Fruit fly (Drosophila melanogaster) whole organism, embryonic: ENCODE data around the gene east.
A peak's percentile ranks its signal among the peaks of the same experiment; 100 is the strongest.

ENCODE experiments used
- Abd-B ChIP-seq: fragments of 200-800 bp; sonication (Bioruptor generic); optimal IDR thresholded peaks from 2 replicates; lab custom pipeline; 2018; ENCODE audit warnings: missing biosample characterization, mild to moderate bottlenecking, missing genetic modification characterization, moderate library complexity
- Asciz ChIP-seq: fragments of 200-800 bp; sonication (Bioruptor generic); optimal IDR thresholded peaks from 2 replicates; lab custom pipeline; 2017; ENCODE audit warnings: missing biosample characterization, mild to moderate bottlenecking, missing genetic modification characterization, missing genetic modification reagents
- CG12219 ChIP-seq: fragments of 200-800 bp; sonication (Bioruptor generic); optimal IDR thresholded peaks from 3 replicates; lab custom pipeline; 2018; ENCODE audit warnings: missing biosample characterization, mild to moderate bottlenecking, missing genetic modification characterization
- CG13287 ChIP-seq: fragments of 200-800 bp; sonication (Bioruptor generic); IDR thresholded peaks from 2 replicates; pipeline ENCODE4 v1.3.6; 2022; ENCODE audit warnings: missing biosample characterization, missing genetic modification characterization; ENCODE audit not compliant: partially characterized antibody
- CG15514 ChIP-seq: fragments of 200-800 bp; sonication (Bioruptor generic); optimal IDR thresholded peaks from 3 replicates; lab custom pipeline; 2017; ENCODE audit warnings: missing biosample characterization, missing genetic modification characterization, mild to moderate bottlenecking, moderate library complexity, missing genetic modification reagents
- CG17359 ChIP-seq: fragments of 200-800 bp; sonication (Bioruptor generic); optimal IDR thresholded peaks from 3 replicates; lab custom pipeline; 2018; ENCODE audit warnings: missing biosample characterization, mild to moderate bottlenecking, missing genetic modification characterization, moderate library complexity
- CG18619 ChIP-seq: fragments of 200-800 bp; sonication (Bioruptor generic); optimal IDR thresholded peaks from 3 replicates; lab custom pipeline; 2017; ENCODE audit warnings: missing biosample characterization, mild to moderate bottlenecking, missing genetic modification characterization
- CG2120 ChIP-seq: fragments of 200-800 bp; sonication (Bioruptor generic); optimal IDR thresholded peaks from 3 replicates; lab custom pipeline; 2016; ENCODE audit warnings: missing biosample characterization, missing genetic modification characterization
- CG30403 ChIP-seq: fragments of 200-800 bp; sonication (Bioruptor generic); optimal IDR thresholded peaks from 3 replicates; lab custom pipeline; 2016; ENCODE audit warnings: missing biosample characterization, missing genetic modification characterization
- CG3726 ChIP-seq: fragments of 200-800 bp; sonication (Bioruptor generic); IDR thresholded peaks from 3 replicates; pipeline ENCODE4, ENCODE4 v1.3.6; 2022; ENCODE audit warnings: missing biosample characterization, missing genetic modification characterization
- CG43689 ChIP-seq: fragments of 200-800 bp; sonication (Bioruptor generic); IDR thresholded peaks from 2 replicates; pipeline ENCODE4 v1.3.6; 2022; ENCODE audit warnings: missing biosample characterization, missing genetic modification characterization
- CG4617 ChIP-seq: fragments of 200-800 bp; sonication (Bioruptor generic); optimal IDR thresholded peaks from 3 replicates; lab custom pipeline; 2016; ENCODE audit warnings: missing biosample characterization, missing genetic modification characterization, borderline replicate concordance
- CG4707 ChIP-seq: fragments of 200-800 bp; sonication (Bioruptor generic); optimal IDR thresholded peaks from 2 replicates; lab custom pipeline; 2018; ENCODE audit warnings: missing biosample characterization, mild to moderate bottlenecking, missing genetic modification characterization, moderate library complexity
- CG5180 ChIP-seq: fragments of 200-800 bp; sonication (Bioruptor generic); optimal IDR thresholded peaks from 3 replicates; lab custom pipeline; 2017; ENCODE audit warnings: missing biosample characterization, missing genetic modification characterization, mild to moderate bottlenecking, moderate library complexity, missing genetic modification reagents
- CG7786 ChIP-seq: fragments of 200-800 bp; sonication (Bioruptor generic); optimal IDR thresholded peaks from 2 replicates; lab custom pipeline; 2016; ENCODE audit warnings: missing biosample characterization, missing genetic modification characterization
- CG8281 ChIP-seq: fragments of 200-800 bp; sonication (Bioruptor generic); optimal IDR thresholded peaks from 2 replicates; lab custom pipeline; 2018; ENCODE audit warnings: missing biosample characterization, mild to moderate bottlenecking, missing genetic modification characterization, moderate library complexity
- CG8359 ChIP-seq: fragments of 200-800 bp; sonication (Bioruptor generic); optimal IDR thresholded peaks from 2 replicates; lab custom pipeline; 2017; ENCODE audit warnings: missing biosample characterization, mild to moderate bottlenecking, missing genetic modification characterization, borderline replicate concordance
- CG9797 ChIP-seq: fragments of 200-800 bp; sonication (Bioruptor generic); optimal IDR thresholded peaks from 3 replicates; lab custom pipeline; 2018; ENCODE audit warnings: missing biosample characterization, mild to moderate bottlenecking, missing genetic modification characterization
- D ChIP-seq, 2 experiments: fragments of 200-800 bp in 1 of 2; fragments of >200 bp in 1 of 2; sonication (Bioruptor generic) in 1 of 2; optimal IDR thresholded peaks; 2 replicates in 1 of 2; 3 replicates in 1 of 2; lab custom pipeline; 2017; ENCODE audit warnings: mild to moderate bottlenecking in 1 of 2, missing biosample characterization in 1 of 2, missing genetic modification characterization in 1 of 2, missing genetic modification reagents in 1 of 2
- Fer1 ChIP-seq: fragments of 200-800 bp; sonication (Bioruptor generic); optimal IDR thresholded peaks from 2 replicates; lab custom pipeline; 2017; ENCODE audit warnings: missing biosample characterization, mild to moderate bottlenecking, missing genetic modification characterization
- Lpt ChIP-seq: fragments of >200 bp; optimal IDR thresholded peaks from 2 replicates; lab custom pipeline; 2018; ENCODE audit warnings: missing biosample characterization, missing genetic modification characterization
- Mad ChIP-seq: fragments of 200-800 bp; sonication (Bioruptor generic); optimal IDR thresholded peaks from 2 replicates; lab custom pipeline; 2016; ENCODE audit warnings: missing biosample characterization, missing genetic modification characterization
- Mes4 ChIP-seq: fragments of 200-800 bp; sonication (Bioruptor generic); optimal IDR thresholded peaks from 2 replicates; lab custom pipeline; 2016; ENCODE audit warnings: missing biosample characterization, missing genetic modification characterization
- Optix ChIP-seq: fragments of 200-800 bp; sonication (Bioruptor generic); IDR thresholded peaks from 3 replicates; pipeline ENCODE4 v1.3.6; 2022; ENCODE audit warnings: missing biosample characterization, missing genetic modification characterization
- Ptx1 ChIP-seq: fragments of 200-800 bp; sonication (Bioruptor generic); IDR thresholded peaks from 2 replicates; pipeline ENCODE4 v1.3.6; 2022; ENCODE audit warnings: missing biosample characterization, missing genetic modification characterization
- Six4 ChIP-seq: fragments of 200-800 bp; sonication (Bioruptor generic); optimal IDR thresholded peaks from 2 replicates; lab custom pipeline; 2016; ENCODE audit warnings: missing biosample characterization, missing genetic modification characterization
- Sox100B ChIP-seq: fragments of 200-800 bp; sonication (Bioruptor generic); optimal IDR thresholded peaks from 3 replicates; lab custom pipeline; 2018; ENCODE audit warnings: missing biosample characterization, mild to moderate bottlenecking, missing genetic modification characterization
- ac ChIP-seq: fragments of 200-800 bp; sonication (Bioruptor generic); optimal IDR thresholded peaks from 3 replicates; lab custom pipeline; 2017; ENCODE audit warnings: missing biosample characterization, mild to moderate bottlenecking, missing genetic modification characterization
- bcd ChIP-seq: fragments of 200-800 bp; sonication (Bioruptor generic); optimal IDR thresholded peaks from 2 replicates; lab custom pipeline; 2017; ENCODE audit warnings: missing biosample characterization, mild to moderate bottlenecking, missing genetic modification characterization
- bigmax ChIP-seq: fragments of 200-800 bp; sonication (Bioruptor generic); optimal IDR thresholded peaks from 2 replicates; lab custom pipeline; 2018; ENCODE audit warnings: missing biosample characterization, mild to moderate bottlenecking, missing genetic modification characterization
- chinmo ChIP-seq: fragments of 200-800 bp; sonication (Bioruptor generic); IDR thresholded peaks from 4 replicates; pipeline ENCODE4 v1.3.6; 2022; ENCODE audit warnings: missing biosample characterization, missing genetic modification characterization; ENCODE audit not compliant: partially characterized antibody
- crol ChIP-seq: fragments of 200-800 bp; sonication (Bioruptor generic); IDR thresholded peaks from 2 replicates; pipeline ENCODE4 v1.3.6; 2022; ENCODE audit warnings: missing biosample characterization, missing genetic modification characterization
- ems ChIP-seq: fragments of 200-800 bp; sonication (Bioruptor generic); optimal IDR thresholded peaks from 3 replicates; lab custom pipeline; 2016; ENCODE audit warnings: missing biosample characterization, missing genetic modification characterization
- ewg ChIP-seq: fragments of 200-800 bp; sonication (Bioruptor generic); optimal IDR thresholded peaks from 3 replicates; lab custom pipeline; 2017; ENCODE audit warnings: mild to moderate bottlenecking, missing biosample characterization, missing genetic modification reagents, missing genetic modification characterization
- grau ChIP-seq: fragments of 200-800 bp; optimal IDR thresholded peaks from 3 replicates; lab custom pipeline; 2019; ENCODE audit warnings: missing biosample characterization, mild to moderate bottlenecking, missing genetic modification characterization, moderate library complexity
- gsb ChIP-seq: fragments of 200-800 bp; sonication (Bioruptor generic); IDR thresholded peaks from 2 replicates; pipeline ENCODE4 v1.3.6; 2022; ENCODE audit warnings: missing biosample characterization, missing genetic modification characterization
- ind ChIP-seq: fragments of 200-800 bp; sonication (Bioruptor generic); optimal IDR thresholded peaks from 3 replicates; lab custom pipeline; 2016; ENCODE audit warnings: missing biosample characterization, missing genetic modification characterization
- knrl ChIP-seq: fragments of 200-800 bp; sonication (Bioruptor generic); IDR thresholded peaks from 3 replicates; pipeline ENCODE4 v1.3.6; 2022; ENCODE audit warnings: missing biosample characterization, missing genetic modification characterization; ENCODE audit not compliant: partially characterized antibody
- lbe ChIP-seq: fragments of 200-800 bp; sonication (Bioruptor generic); optimal IDR thresholded peaks from 2 replicates; lab custom pipeline; 2016; ENCODE audit warnings: missing biosample characterization, mild to moderate bottlenecking, missing genetic modification characterization
- lilli ChIP-seq: fragments of 200-800 bp; sonication (Bioruptor generic); optimal IDR thresholded peaks from 3 replicates; lab custom pipeline; 2016; ENCODE audit warnings: missing biosample characterization, missing genetic modification characterization
- mam ChIP-seq: fragments of 200-800 bp; sonication (Bioruptor generic); optimal IDR thresholded peaks from 3 replicates; lab custom pipeline; 2016; ENCODE audit warnings: missing biosample characterization, missing genetic modification characterization
- nerfin-2 ChIP-seq: fragments of 200-800 bp; sonication (Bioruptor generic); IDR thresholded peaks from 2 replicates; pipeline ENCODE4 v1.3.6; 2022; ENCODE audit warnings: missing biosample characterization, missing genetic modification characterization; ENCODE audit not compliant: partially characterized antibody
- oc ChIP-seq: fragments of 200-800 bp; sonication (Bioruptor generic); optimal IDR thresholded peaks from 2 replicates; lab custom pipeline; 2018; ENCODE audit warnings: missing biosample characterization, mild to moderate bottlenecking, missing genetic modification characterization, moderate library complexity
- pfk ChIP-seq: fragments of 200-800 bp; sonication (Bioruptor generic); optimal IDR thresholded peaks from 2 replicates; lab custom pipeline; 2018; ENCODE audit warnings: missing biosample characterization, mild to moderate bottlenecking, missing genetic modification characterization, moderate library complexity
- ro ChIP-seq: fragments of 200-800 bp; sonication (Bioruptor generic); IDR thresholded peaks from 2 replicates; pipeline ENCODE4 v1.3.6; 2022; ENCODE audit warnings: missing biosample characterization, missing genetic modification characterization
- row ChIP-seq: fragments of 200-800 bp; sonication (Bioruptor generic); IDR thresholded peaks from 3 replicates; pipeline ENCODE4 v1.3.6; 2022; ENCODE audit warnings: missing biosample characterization, missing genetic modification characterization
- tap ChIP-seq: fragments of 200-800 bp; optimal IDR thresholded peaks from 3 replicates; lab custom pipeline; 2019; ENCODE audit warnings: missing biosample characterization, mild to moderate bottlenecking, missing genetic modification characterization, moderate library complexity
- twi ChIP-seq: fragments of 200-800 bp; optimal IDR thresholded peaks from 2 replicates; lab custom pipeline; 2019; ENCODE audit warnings: missing biosample characterization, mild to moderate bottlenecking, missing genetic modification characterization, moderate library complexity
- wdn ChIP-seq: fragments of 200-800 bp; sonication (Bioruptor generic); IDR thresholded peaks from 2 replicates; pipeline ENCODE4 v1.3.6; 2022; ENCODE audit warnings: missing biosample characterization, missing genetic modification characterization

Gene east

dm6 chrX:2036800-2037488 lies 26.3 kb downstream of the east start (continued):
- TF ChIP-seq Lpt (no peak), ewg (no peak), CG43689 (GFP tag; lab: Robert Waterston, UW) (no peak), row (GFP tag; lab: Robert Waterston, UW) (peak; percentile 92), tap (no peak), grau (tag; lab: Kevin White, UChicago) (peak; percentile 2), Mes4 (GFP tag; lab: Kevin White, UChicago) (no peak), chinmo (GFP tag; lab: Robert Waterston, UW) (no peak), Mad (GFP tag; lab: Kevin White, UChicago) (no peak), CG8281 (tag; lab: Kevin White, UChicago) (no peak), crol (no peak), nerfin-2 (no peak), CG7786 (GFP tag; lab: Kevin White, UChicago) (no peak), Fer1 (GFP tag; lab: Kevin White, UChicago) (no peak), bcd (GFP tag; lab: Kevin White, UChicago) (peak; percentile 4), CG30403 (GFP tag; lab: Kevin White, UChicago) (peak; percentile 34), CG2120 (GFP tag; lab: Kevin White, UChicago) (peak; percentile 24), ac (no peak), CG4707 (no peak), Sox100B (no peak), Optix (GFP tag; lab: Robert Waterston, UW) (no peak), lilli (GFP tag; lab: Kevin White, UChicago) (peak; percentile 28), oc (no peak), ind (GFP tag; lab: Kevin White, UChicago) (peak; percentile 33), CG12219 (GFP tag; lab: Kevin White, UChicago) (no peak), wdn (no peak), Ptx1 (GFP tag; lab: Robert Waterston, UW) (peak; percentile 18; the same call in 1 of the 2 replicates), mam (peak; percentile 7), gsb (no peak), lbe (GFP tag; lab: Kevin White, UChicago) (no peak), bigmax (GFP tag; lab: Kevin White, UChicago) (no peak), ems (no peak), CG17359 (tag; lab: Kevin White, UChicago) (peak; percentile 17), CG3726 (GFP tag; lab: Robert Waterston, UW) (no peak), CG9797 (no peak), CG18619 (GFP tag; lab: Kevin White, UChicago) (no peak), D (optimal IDR thresholded peaks at IDR 0.05; lab: Kevin White, UChicago) (no peak), D (GFP tag; optimal IDR thresholded peaks at IDR 0.05; lab: Kevin White, UChicago) (peak; percentile 10), Asciz (GFP tag; lab: Kevin White, UChicago) (no peak), CG15514 (GFP tag; lab: Kevin White, UChicago) (no peak), knrl (GFP tag; lab: Robert Waterston, UW) (no peak), CG4617 (no peak), Abd-B (GFP tag; lab: Kevin White, UChicago) (no peak), Six4 (GFP tag; lab: Kevin White, UChicago) (peak; percentile 16), ro (no peak), CG8359 (GFP tag; lab: Kevin White, UChicago) (no peak), CG13287 (GFP tag; lab: Robert Waterston, UW) (no peak), twi (tag; lab: Kevin White, UChicago) (no peak), pfk (GFP tag; lab: Kevin White, UChicago) (no peak), CG5180 (GFP tag; lab: Kevin White, UChicago) (peak; percentile 85)
